Worm (Caenorhabditis elegans) whole organism, late embryonic: ENCODE measurements around the gene rps-28.

Experiments used
- C38D4.7 ChIP-seq: fragments of 200-800 bp; sonication (Bioruptor generic); optimal IDR thresholded peaks from 2 replicates; lab custom pipeline; 2018; ENCODE audit warnings: mild to moderate bottlenecking, missing genetic modification characterization, moderate library complexity, missing compliant biosample characterization
- F13H6.1 ChIP-seq: sonication (generic microtip); optimal IDR thresholded peaks from 2 replicates; lab custom pipeline; 2016; ENCODE audit warnings: missing genetic modification characterization, missing compliant biosample characterization
- K09A11.1 ChIP-seq: sonication (generic microtip); optimal IDR thresholded peaks from 2 replicates; lab custom pipeline; 2017; ENCODE audit warnings: antibody characterized with exemption, mild to moderate bottlenecking, missing genetic modification characterization, missing compliant biosample characterization; ENCODE audit not compliant: insufficient read depth
- Y22D7AL.16 ChIP-seq: sonication (generic microtip); optimal IDR thresholded peaks from 2 replicates; lab custom pipeline; 2016; ENCODE audit warnings: missing genetic modification characterization, missing compliant biosample characterization
- ahr-1 ChIP-seq: sonication (generic microtip); optimal IDR thresholded peaks from 2 replicates; lab custom pipeline; 2016; ENCODE audit warnings: missing genetic modification characterization, missing compliant biosample characterization
- ceh-19 ChIP-seq: fragments of 200-800 bp; sonication (Bioruptor generic); optimal IDR thresholded peaks from 2 replicates; lab custom pipeline; 2018; ENCODE audit warnings: mild to moderate bottlenecking, missing genetic modification characterization, missing compliant biosample characterization
- ceh-24 ChIP-seq: sonication (generic microtip); optimal IDR thresholded peaks from 2 replicates; lab custom pipeline; 2016; ENCODE audit warnings: mild to moderate bottlenecking, missing genetic modification characterization, missing compliant biosample characterization
- ceh-31 ChIP-seq: sonication (generic microtip); optimal IDR thresholded peaks from 2 replicates; lab custom pipeline; 2016; ENCODE audit warnings: missing genetic modification characterization, missing compliant biosample characterization
- ceh-45 ChIP-seq: fragments of 200-800 bp; sonication (Bioruptor generic); IDR thresholded peaks from 2 replicates; pipeline ENCODE4 v1.3.6; 2022; ENCODE audit warnings: missing genetic modification reagents, missing genetic modification characterization, missing compliant biosample characterization
- ceh-6 ChIP-seq: fragments of 200-800 bp; sonication (Bioruptor generic); optimal IDR thresholded peaks from 2 replicates; lab custom pipeline; 2018; ENCODE audit warnings: mild to moderate bottlenecking, missing genetic modification characterization, missing compliant biosample characterization
- ceh-9 ChIP-seq: sonication (generic microtip); optimal IDR thresholded peaks from 2 replicates; lab custom pipeline; 2016; ENCODE audit warnings: mild to moderate bottlenecking, missing genetic modification characterization, inconsistent platforms, missing compliant biosample characterization
- che-1 ChIP-seq: sonication (generic microtip); optimal IDR thresholded peaks from 2 replicates; lab custom pipeline; 2016; ENCODE audit warnings: mild to moderate bottlenecking, missing genetic modification characterization, missing compliant biosample characterization
- eyg-1 ChIP-seq: sonication (generic microtip); optimal IDR thresholded peaks from 2 replicates; lab custom pipeline; 2016; ENCODE audit warnings: missing genotype, missing genetic modification characterization, missing compliant biosample characterization
- fkh-10 ChIP-seq: fragments of 150-350 bp; optimal IDR thresholded peaks from 2 replicates; lab custom pipeline; 2014; ENCODE audit warnings: missing biosample characterization, missing genetic modification reagents, missing genetic modification characterization
- hlh-15 ChIP-seq: sonication (generic microtip); optimal IDR thresholded peaks from 2 replicates; lab custom pipeline; 2016; ENCODE audit warnings: missing genetic modification characterization, missing compliant biosample characterization
- hlh-30 ChIP-seq: sonication (generic microtip); optimal IDR thresholded peaks from 2 replicates; lab custom pipeline; 2017; ENCODE audit warnings: antibody characterized with exemption, missing genetic modification characterization, missing compliant biosample characterization; ENCODE audit not compliant: insufficient read depth
- nfya-1 ChIP-seq: sonication (generic microtip); optimal IDR thresholded peaks from 2 replicates; lab custom pipeline; 2017; ENCODE audit warnings: missing genetic modification characterization, mild to moderate bottlenecking, missing compliant biosample characterization, antibody characterized with exemption, moderate library complexity
- npax-4 ChIP-seq: sonication (generic microtip); optimal IDR thresholded peaks from 2 replicates; lab custom pipeline; 2016; ENCODE audit warnings: missing genetic modification characterization, missing compliant biosample characterization
- pax-1 ChIP-seq: fragments of 150-350 bp; optimal IDR thresholded peaks from 2 replicates; lab custom pipeline; 2014; ENCODE audit warnings: missing biosample characterization, missing genetic modification characterization
- pqm-1 ChIP-seq: sonication (generic microtip); optimal IDR thresholded peaks from 2 replicates; lab custom pipeline; 2016; ENCODE audit warnings: missing genetic modification characterization, missing compliant biosample characterization
- pros-1 ChIP-seq: fragments of 150-350 bp; optimal IDR thresholded peaks from 2 replicates; lab custom pipeline; 2014; ENCODE audit warnings: missing biosample characterization, missing genetic modification reagents, missing genetic modification characterization
- sdc-2 ChIP-seq: sonication (generic microtip); optimal IDR thresholded peaks from 2 replicates; lab custom pipeline; 2016; ENCODE audit warnings: missing genotype, missing genetic modification characterization, missing compliant biosample characterization
- sox-2 ChIP-seq: fragments of 200-800 bp; sonication (Bioruptor generic); IDR thresholded peaks from 2 replicates; pipeline ENCODE4 v1.3.6; 2022; ENCODE audit warnings: missing genetic modification reagents, missing genetic modification characterization, missing compliant biosample characterization
- tbx-2 ChIP-seq: sonication (generic microtip); optimal IDR thresholded peaks from 2 replicates; lab custom pipeline; 2016; ENCODE audit warnings: missing genetic modification characterization, missing compliant biosample characterization
- ttx-3 ChIP-seq: sonication (generic microtip); optimal IDR thresholded peaks from 2 replicates; lab custom pipeline; 2016; ENCODE audit warnings: missing genetic modification reagents, missing genetic modification characterization, missing compliant biosample characterization
- unc-42 ChIP-seq: sonication (generic microtip); optimal IDR thresholded peaks from 2 replicates; lab custom pipeline; 2016; ENCODE audit warnings: missing genotype, missing genetic modification characterization, missing compliant biosample characterization
- unc-55 ChIP-seq: sonication (generic microtip); optimal IDR thresholded peaks from 2 replicates; lab custom pipeline; 2017; ENCODE audit warnings: missing biosample characterization, missing genetic modification reagents, missing genetic modification characterization
- unc-86 ChIP-seq: sonication (generic microtip); optimal IDR thresholded peaks from 2 replicates; lab custom pipeline; 2016; ENCODE audit warnings: missing genetic modification characterization, missing compliant biosample characterization
- ztf-16 ChIP-seq: sonication (generic microtip); optimal IDR thresholded peaks from 2 replicates; lab custom pipeline; 2017; ENCODE audit warnings: missing genetic modification characterization, missing compliant biosample characterization

rps-28 gene

ce11 chrIV:1659978-1660377 lies 487 bp downstream of the rps-28 start, which contains the start of gene Y41D4B.4:
Gene Y41D4B.4, plus strand, starts transcription at chrIV:1660110.
- TF ChIP-seq pax-1 (tag; lab: Kevin White, UChicago): no peak
- no peak for TF ChIP-seq fkh-10
- no peak for TF ChIP-seq sox-2
- TF ChIP-seq hlh-30 (tag; lab: Kevin White, UChicago): no peak
- TF ChIP-seq ceh-45 (GFP tag; lab: Robert Waterston, UW): no peak
- TF ChIP-seq Y22D7AL.16 (tag; lab: Kevin White, UChicago): no peak
- TF ChIP-seq unc-42 (tag; lab: Kevin White, UChicago): no peak

DNA sequence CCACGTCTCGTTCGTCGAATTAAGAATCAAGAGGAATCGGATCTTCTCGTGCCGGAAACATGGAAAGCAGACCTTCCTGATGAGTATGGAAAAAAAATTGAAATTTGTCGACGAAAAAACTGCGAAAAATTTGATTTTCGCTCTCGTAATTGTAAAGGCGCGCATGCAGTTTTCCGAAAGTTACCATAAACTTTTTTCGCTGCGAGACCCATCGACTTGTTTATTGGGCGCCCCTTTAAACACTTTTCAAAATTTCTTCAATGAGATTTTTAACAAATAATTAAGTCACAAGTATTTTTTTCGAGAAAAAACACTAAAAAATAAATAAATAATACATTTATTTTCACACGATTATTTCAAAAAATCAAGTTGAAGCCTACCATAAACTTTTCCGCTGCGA lies 1.2 kb downstream of the rps-28 start:
- no peak for TF ChIP-seq K09A11.1 (tag; lab: Kevin White, UChicago)
- TF ChIP-seq sdc-2: no peak
- no peak for TF ChIP-seq pqm-1
- no peak for TF ChIP-seq Y22D7AL.16 (tag; lab: Kevin White, UChicago)
- TF ChIP-seq ceh-6 (GFP tag; lab: Kevin White, UChicago): no peak
- TF ChIP-seq C38D4.7 (GFP tag; lab: Kevin White, UChicago): no peak
- no peak for TF ChIP-seq ceh-19 (GFP tag; lab: Kevin White, UChicago)
- no peak for TF ChIP-seq ceh-9 (tag; lab: Kevin White, UChicago)
- TF ChIP-seq unc-42 (tag; lab: Kevin White, UChicago): no peak
- no peak for TF ChIP-seq tbx-2 (tag; lab: Kevin White, UChicago)
- no peak for TF ChIP-seq F13H6.1 (tag; lab: Kevin White, UChicago)
- TF ChIP-seq ceh-45 (GFP tag; lab: Robert Waterston, UW): no peak
- no peak for TF ChIP-seq unc-86 (tag; lab: Kevin White, UChicago)

DNA sequence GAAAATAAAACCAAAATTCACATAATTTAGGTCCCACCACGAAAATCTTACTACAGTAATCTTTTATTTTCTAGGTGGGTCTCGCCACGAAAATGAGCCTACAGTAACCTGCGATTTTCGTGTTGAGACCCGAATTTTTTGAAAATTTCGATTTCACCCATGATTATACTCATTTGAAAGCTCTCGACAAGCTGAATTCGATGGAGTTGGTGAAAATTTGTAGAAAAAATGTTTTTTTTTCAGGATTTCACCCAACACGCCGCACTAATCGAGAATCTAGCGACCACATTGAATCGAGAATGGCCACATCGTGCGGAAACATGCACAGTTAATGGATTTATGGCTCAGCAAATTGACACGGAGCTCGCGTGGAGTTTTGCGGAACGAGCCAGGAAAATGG lies 3.4 kb downstream of the rps-28 start:
- TF ChIP-seq nfya-1: no peak

- TF ChIP-seq C38D4.7 (GFP tag; lab: Kevin White, UChicago): no peak
- no peak for TF ChIP-seq hlh-30 (tag; lab: Kevin White, UChicago)
- TF ChIP-seq pros-1 (tag; lab: Kevin White, UChicago): no peak
- no peak for TF ChIP-seq che-1 (tag; lab: Kevin White, UChicago)
- TF ChIP-seq ceh-24 (tag; lab: Kevin White, UChicago): no peak
- TF ChIP-seq eyg-1 (tag; lab: Kevin White, UChicago): no peak
- TF ChIP-seq unc-55 (GFP tag; lab: Kevin White, UChicago): no peak
- no peak for TF ChIP-seq hlh-15 (tag; lab: Kevin White, UChicago)
- TF ChIP-seq unc-86 (tag; lab: Kevin White, UChicago): no peak
Observed at ce11 chrIV:1672398-1672797, 12.9 kb downstream of the rps-28 start, which contains the start of gene Y41D4B.1. Gene Y41D4B.1, plus strand, starts transcription at chrIV:1672698.

DNA sequence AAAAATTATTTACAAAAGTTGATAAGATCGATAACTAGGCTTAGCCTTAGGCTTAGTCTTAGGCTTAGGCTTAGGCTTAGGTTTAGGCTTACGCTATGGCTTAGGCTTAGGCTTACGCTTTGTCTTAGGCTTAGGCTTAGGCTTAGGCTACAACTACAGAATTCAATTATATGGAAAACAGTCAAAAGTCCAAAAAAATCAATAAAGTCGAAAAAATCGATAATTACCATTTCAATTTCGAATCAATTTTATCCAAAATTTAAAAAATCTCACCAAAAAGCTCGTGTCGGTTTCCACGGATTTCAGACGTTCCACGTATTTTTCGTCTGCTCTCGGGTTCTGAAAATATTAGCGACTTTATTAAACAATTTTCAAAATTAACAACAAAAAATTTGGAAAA lies 17.4 kb downstream of the rps-28 start:
- TF ChIP-seq hlh-15 (tag; lab: Kevin White, UChicago) (no peak), ttx-3 (no peak)

- TF ChIP-seq npax-4 (tag; lab: Kevin White, UChicago): no peak
- no peak for TF ChIP-seq nfya-1
- no peak for TF ChIP-seq ztf-16 (tag; lab: Kevin White, UChicago)
Observed at ce11 chrIV:1679227-1679626, 19.7 kb downstream of the rps-28 start.

ce11 chrIV:1682066-1682465 lies 22.6 kb downstream of the rps-28 start, which contains the start of gene Y41D4B.24:
Gene Y41D4B.24, minus strand, starts transcription at chrIV:1682166.
- TF ChIP-seq ceh-31 (tag; lab: Kevin White, UChicago) (no peak), ahr-1 (tag; lab: Kevin White, UChicago) (no peak), F13H6.1 (tag; lab: Kevin White, UChicago) (no peak), eyg-1 (tag; lab: Kevin White, UChicago) (no peak)
